Worm (Caenorhabditis elegans) whole organism, early embryonic: ENCODE data around the gene fbxc-14.
"Not testable (repeated sequence)": the region's sequence is repeated elsewhere in the genome, so short reads cannot be mapped to it uniquely, and the experiment has no call there.

Experiments used
- B0310.2 ChIP-seq: sonication (generic microtip); optimal IDR thresholded peaks from 2 replicates; lab custom pipeline; 2016; ENCODE audit warnings: mild to moderate bottlenecking, missing genetic modification characterization, missing compliant biosample characterization
- ceh-36 ChIP-seq: sonication (generic microtip); optimal IDR thresholded peaks from 2 replicates; lab custom pipeline; 2016; ENCODE audit warnings: missing genetic modification characterization, inconsistent platforms, missing compliant biosample characterization
- pes-1 ChIP-seq: fragments of 200-800 bp; sonication (Bioruptor generic); IDR thresholded peaks from 2 replicates; pipeline ENCODE4 v1.3.6; 2022; ENCODE audit warnings: missing genetic modification reagents, missing genetic modification characterization, missing compliant biosample characterization
- scrt-1 ChIP-seq: fragments of 200-800 bp; sonication (Bioruptor generic); IDR thresholded peaks from 2 replicates; pipeline ENCODE4 v1.3.6; 2022; ENCODE audit warnings: missing genetic modification characterization, missing compliant biosample characterization
- sea-1 ChIP-seq: fragments of 200-800 bp; sonication (Bioruptor generic); conservative IDR thresholded peaks from 2 replicates; pipeline ENCODE4 v1.3.6; 2022; ENCODE audit warnings: missing genetic modification characterization, missing compliant biosample characterization
- tbx-11 ChIP-seq: fragments of 200-800 bp; sonication (Bioruptor generic); IDR thresholded peaks from 2 replicates; pipeline ENCODE4 v1.3.6; 2022; ENCODE audit warnings: missing genetic modification characterization, missing compliant biosample characterization

fbxc-14 gene

ce11 chrII:1006375-1006774, 32.3 kb downstream of the fbxc-14 start, which contains the start of gene F45D11.14:
Gene F45D11.14 (minus strand): TSS chrII:1006475.
- TF ChIP-seq scrt-1 (GFP tag; lab: Robert Waterston, UW); B0310.2; ceh-36 (tag; lab: Kevin White, UChicago): not testable (repeated sequence)

ce11 chrII:1024684-1025083, 50.6 kb downstream of the fbxc-14 start, which contains the start of gene btb-11:
Gene btb-11 (minus strand): TSS chrII:1024784.
- not testable (repeated sequence) for TF ChIP-seq pes-1, tbx-11, sea-1 (GFP tag; lab: Robert Waterston, UW)
